Fruit fly (Drosophila melanogaster) whole organism, embryonic: ENCODE data around the gene CG15642.

Source experiments
- Dll ChIP-seq: fragments of 200-800 bp; sonication (Bioruptor generic); IDR thresholded peaks from 4 replicates; pipeline ENCODE4 v1.3.6; 2022; ENCODE audit warnings: missing biosample characterization, missing genetic modification characterization; ENCODE audit not compliant: partially characterized antibody
- Fer1 ChIP-seq: fragments of 200-800 bp; sonication (Bioruptor generic); optimal IDR thresholded peaks from 2 replicates; lab custom pipeline; 2017; ENCODE audit warnings: missing biosample characterization, mild to moderate bottlenecking, missing genetic modification characterization
- Mes4 ChIP-seq: fragments of 200-800 bp; sonication (Bioruptor generic); optimal IDR thresholded peaks from 2 replicates; lab custom pipeline; 2016; ENCODE audit warnings: missing biosample characterization, missing genetic modification characterization
- chn ChIP-seq: fragments of 200-800 bp; sonication (Bioruptor generic); optimal IDR thresholded peaks from 2 replicates; lab custom pipeline; 2016; ENCODE audit warnings: missing biosample characterization, missing genetic modification characterization
- pho ChIP-seq: fragments of 200-800 bp; sonication (Bioruptor generic); optimal IDR thresholded peaks from 2 replicates; lab custom pipeline; 2016; ENCODE audit warnings: missing biosample characterization, missing genetic modification characterization
- unpg ChIP-seq: fragments of 200-800 bp; sonication (Bioruptor generic); optimal IDR thresholded peaks from 3 replicates; lab custom pipeline; 2018; ENCODE audit warnings: missing biosample characterization, mild to moderate bottlenecking, missing genetic modification characterization, moderate library complexity

- TF ChIP-seq Dll (no peak), unpg (GFP tag; lab: Kevin White, UChicago) (no peak), pho (GFP tag; lab: Kevin White, UChicago) (no peak), chn (GFP tag; lab: Kevin White, UChicago) (no peak), Mes4 (GFP tag; lab: Kevin White, UChicago) (no peak), Fer1 (GFP tag; lab: Kevin White, UChicago) (no peak)
Observed at dm6 chrX:15502864-15503263, 35.3 kb upstream of the CG15642 start.
